Worm (Caenorhabditis elegans) whole organism, late embryonic: Measurements from ENCODE around the gene F22E5.23.
"Not testable (repeated sequence)": the region's sequence is repeated elsewhere in the genome, so short reads cannot be mapped to it uniquely, and the experiment has no call there.

Experiments used
- ama-1 ChIP-seq: fragments of 150-350 bp; optimal IDR thresholded peaks from 2 replicates; lab custom pipeline; 2014
- ceh-30 ChIP-seq: fragments of 150-350 bp; optimal IDR thresholded peaks from 2 replicates; lab custom pipeline; 2014; ENCODE audit warnings: missing biosample characterization, missing genetic modification characterization
- hlh-30 ChIP-seq: sonication (generic microtip); optimal IDR thresholded peaks from 2 replicates; lab custom pipeline; 2017; ENCODE audit warnings: antibody characterized with exemption, missing genetic modification characterization, missing compliant biosample characterization; ENCODE audit not compliant: insufficient read depth
- nhr-11 ChIP-seq: fragments of 150-350 bp; optimal IDR thresholded peaks from 2 replicates; lab custom pipeline; 2014; ENCODE audit warnings: missing biosample characterization, missing genetic modification characterization
- pha-4 ChIP-seq: fragments of 150-350 bp; optimal IDR thresholded peaks from 2 replicates; lab custom pipeline; 2018; ENCODE audit warnings: missing biosample characterization, missing genetic modification reagents, missing genetic modification characterization
- pqm-1 ChIP-seq: sonication (generic microtip); optimal IDR thresholded peaks from 2 replicates; lab custom pipeline; 2016; ENCODE audit warnings: missing genetic modification characterization, missing compliant biosample characterization
- tbx-2 ChIP-seq: sonication (generic microtip); optimal IDR thresholded peaks from 2 replicates; lab custom pipeline; 2016; ENCODE audit warnings: missing genetic modification characterization, missing compliant biosample characterization

- not testable (repeated sequence) for TF ChIP-seq ceh-30; nhr-11; hlh-30 (tag; lab: Kevin White, UChicago); tbx-2 (tag; lab: Kevin White, UChicago); ama-1; pha-4 (tag; lab: Kevin White, UChicago); pqm-1 (tag; lab: Kevin White, UChicago)
These were observed 31.2 kb downstream of the F22E5.23 start, which contains the start of gene sri-57 for ce11 chrII:2672320-2672719.
